Fruit fly (Drosophila melanogaster) whole organism, embryonic: ENCODE measurements around the gene Kdm5.

Source experiments
- Adf1 ChIP-seq: fragments of 200-800 bp; sonication (Bioruptor generic); IDR thresholded peaks from 2 replicates; pipeline ENCODE4 v1.3.6; 2022; ENCODE audit warnings: missing biosample characterization, missing genetic modification characterization
- Bdp1 ChIP-seq: fragments of 200-800 bp; sonication (Bioruptor generic); optimal IDR thresholded peaks from 3 replicates; lab custom pipeline; 2016; ENCODE audit warnings: missing biosample characterization, missing genetic modification characterization
- Bteb2 ChIP-seq: fragments of 200-800 bp; sonication (Bioruptor generic); optimal IDR thresholded peaks from 2 replicates; lab custom pipeline; 2016; ENCODE audit warnings: missing biosample characterization, missing genetic modification characterization
- CG10267 ChIP-seq: fragments of 200-800 bp; sonication (Bioruptor generic); optimal IDR thresholded peaks from 2 replicates; lab custom pipeline; 2018; ENCODE audit warnings: missing biosample characterization, mild to moderate bottlenecking, missing genetic modification characterization, moderate library complexity
- CG10979 ChIP-seq: fragments of 200-800 bp; sonication (Bioruptor generic); optimal IDR thresholded peaks from 2 replicates; lab custom pipeline; 2018; ENCODE audit warnings: missing biosample characterization, mild to moderate bottlenecking, missing genetic modification characterization, moderate library complexity
- CG11456 ChIP-seq: fragments of 200-800 bp; sonication (Bioruptor generic); IDR thresholded peaks from 3 replicates; pipeline ENCODE4 v1.3.6; 2022; ENCODE audit warnings: missing biosample characterization, missing genetic modification characterization
- CG11696 ChIP-seq: fragments of 200-800 bp; sonication (Bioruptor generic); IDR thresholded peaks from 2 replicates; pipeline ENCODE4 v1.3.6; 2022; ENCODE audit warnings: missing biosample characterization, missing genetic modification characterization
- CG12071 ChIP-seq: fragments of 200-800 bp; sonication (Bioruptor generic); optimal IDR thresholded peaks from 3 replicates; lab custom pipeline; 2018; ENCODE audit warnings: missing biosample characterization, mild to moderate bottlenecking, missing genetic modification characterization
- CG12104 ChIP-seq: fragments of 200-800 bp; sonication (Bioruptor generic); optimal IDR thresholded peaks from 3 replicates; lab custom pipeline; 2016; ENCODE audit warnings: missing biosample characterization, missing genetic modification characterization
- CG12155 ChIP-seq: fragments of 200-800 bp; sonication (Bioruptor generic); optimal IDR thresholded peaks from 3 replicates; lab custom pipeline; 2016; ENCODE audit warnings: missing biosample characterization, missing genetic modification characterization
- CG13624 ChIP-seq: fragments of 200-800 bp; sonication (Bioruptor generic); optimal IDR thresholded peaks from 2 replicates; lab custom pipeline; 2016; ENCODE audit warnings: missing biosample characterization, missing genetic modification characterization
- CG13775 ChIP-seq: fragments of 200-800 bp; sonication (Bioruptor generic); optimal IDR thresholded peaks from 3 replicates; lab custom pipeline; 2017; ENCODE audit warnings: missing biosample characterization, mild to moderate bottlenecking, missing genetic modification characterization
- CG15269 ChIP-seq: fragments of 200-800 bp; sonication (Bioruptor generic); optimal IDR thresholded peaks from 2 replicates; lab custom pipeline; 2018; ENCODE audit warnings: missing biosample characterization, mild to moderate bottlenecking, missing genetic modification characterization, moderate library complexity
- CG15601 ChIP-seq: fragments of 200-800 bp; sonication (Bioruptor generic); optimal IDR thresholded peaks from 3 replicates; lab custom pipeline; 2019; ENCODE audit warnings: missing biosample characterization, mild to moderate bottlenecking, missing genetic modification characterization, moderate library complexity
- CG18262 ChIP-seq: fragments of 200-800 bp; optimal IDR thresholded peaks from 3 replicates; lab custom pipeline; 2019; ENCODE audit warnings: missing biosample characterization, mild to moderate bottlenecking, missing genetic modification characterization, moderate library complexity
- CG18619 ChIP-seq: fragments of 200-800 bp; sonication (Bioruptor generic); optimal IDR thresholded peaks from 3 replicates; lab custom pipeline; 2017; ENCODE audit warnings: missing biosample characterization, mild to moderate bottlenecking, missing genetic modification characterization
- CG2120 ChIP-seq: fragments of 200-800 bp; sonication (Bioruptor generic); optimal IDR thresholded peaks from 3 replicates; lab custom pipeline; 2016; ENCODE audit warnings: missing biosample characterization, missing genetic modification characterization
- CG2678 ChIP-seq: fragments of 200-800 bp; sonication (Bioruptor generic); optimal IDR thresholded peaks from 3 replicates; lab custom pipeline; 2019; ENCODE audit warnings: missing biosample characterization, mild to moderate bottlenecking, missing genetic modification characterization, moderate library complexity
- CG2712 ChIP-seq: fragments of 200-800 bp; optimal IDR thresholded peaks from 3 replicates; lab custom pipeline; 2019; ENCODE audit warnings: missing biosample characterization, mild to moderate bottlenecking, missing genetic modification characterization, moderate library complexity
- CG30403 ChIP-seq: fragments of 200-800 bp; sonication (Bioruptor generic); optimal IDR thresholded peaks from 3 replicates; lab custom pipeline; 2016; ENCODE audit warnings: missing biosample characterization, missing genetic modification characterization
- CG33557 ChIP-seq: fragments of 200-800 bp; sonication (Bioruptor generic); optimal IDR thresholded peaks from 2 replicates; lab custom pipeline; 2019; ENCODE audit warnings: missing biosample characterization, mild to moderate bottlenecking, missing genetic modification characterization, moderate library complexity
- CG4424 ChIP-seq: fragments of 200-800 bp; sonication (Bioruptor generic); optimal IDR thresholded peaks from 3 replicates; lab custom pipeline; 2016; ENCODE audit warnings: missing biosample characterization, missing genetic modification characterization
- CG7786 ChIP-seq: fragments of 200-800 bp; sonication (Bioruptor generic); optimal IDR thresholded peaks from 2 replicates; lab custom pipeline; 2016; ENCODE audit warnings: missing biosample characterization, missing genetic modification characterization
- CG8290 ChIP-seq, 3 experiments: fragments of 200-800 bp; sonication (Bioruptor generic); optimal IDR thresholded peaks; 2 replicates each; lab custom pipeline; 2016 to 2019; ENCODE audit warnings: missing biosample characterization in 3 of 3, missing genetic modification characterization in 3 of 3, mild to moderate bottlenecking in 2 of 3, moderate library complexity in 1 of 3
- CG8478 ChIP-seq: fragments of >200 bp; optimal IDR thresholded peaks from 2 replicates; lab custom pipeline; 2018
- CoRest ChIP-seq: fragments of 200-800 bp; sonication (Bioruptor generic); optimal IDR thresholded peaks from 3 replicates; lab custom pipeline; 2018; ENCODE audit warnings: missing biosample characterization, mild to moderate bottlenecking, missing genetic modification characterization, moderate library complexity
- Fer3 ChIP-seq: fragments of 200-800 bp; sonication (Bioruptor generic); optimal IDR thresholded peaks from 2 replicates; lab custom pipeline; 2018; ENCODE audit warnings: missing biosample characterization, mild to moderate bottlenecking, missing genetic modification characterization, moderate library complexity
- HHEX ChIP-seq: fragments of 200-800 bp; sonication (Bioruptor generic); optimal IDR thresholded peaks from 3 replicates; lab custom pipeline; 2017; ENCODE audit warnings: missing biosample characterization, mild to moderate bottlenecking, missing genetic modification characterization, missing genetic modification reagents
- HLH54F ChIP-seq: fragments of 200-800 bp; sonication (Bioruptor generic); optimal IDR thresholded peaks from 3 replicates; lab custom pipeline; 2016; ENCODE audit warnings: missing biosample characterization, missing genetic modification characterization
- MTF-1 ChIP-seq: fragments of 200-800 bp; sonication (Bioruptor generic); optimal IDR thresholded peaks from 2 replicates; lab custom pipeline; 2018; ENCODE audit warnings: missing biosample characterization, mild to moderate bottlenecking, missing genetic modification characterization, borderline replicate concordance
- Mad ChIP-seq: fragments of 200-800 bp; sonication (Bioruptor generic); optimal IDR thresholded peaks from 2 replicates; lab custom pipeline; 2016; ENCODE audit warnings: missing biosample characterization, missing genetic modification characterization
- Max ChIP-seq: fragments of 200-800 bp; sonication (Bioruptor generic); optimal IDR thresholded peaks from 2 replicates; lab custom pipeline; 2016; ENCODE audit warnings: missing biosample characterization, mild to moderate bottlenecking, missing genetic modification characterization
- Mrtf ChIP-seq: fragments of 200-800 bp; sonication (Bioruptor generic); IDR thresholded peaks from 3 replicates; pipeline ENCODE4 v1.3.6; 2022; ENCODE audit warnings: missing biosample characterization, missing genetic modification characterization
- Rx ChIP-seq: fragments of 200-800 bp; sonication (Bioruptor generic); IDR thresholded peaks from 2 replicates; pipeline ENCODE4 v1.3.6; 2022; ENCODE audit warnings: missing biosample characterization, missing genetic modification characterization
- Stat92E ChIP-seq, 3 experiments: fragments of >200 bp in 2 of 3; fragments of 200-800 bp in 1 of 3; sonication (Bioruptor generic) in 1 of 3; optimal IDR thresholded peaks; 2 replicates each; lab custom pipeline; 2017 to 2019; ENCODE audit warnings: missing biosample characterization in 3 of 3, missing genetic modification characterization in 3 of 3, mild to moderate bottlenecking in 1 of 3, moderate library complexity in 1 of 3
- amos ChIP-seq: fragments of 200-800 bp; sonication (Bioruptor generic); IDR thresholded peaks from 2 replicates; pipeline ENCODE4 v1.3.6; 2022; ENCODE audit warnings: missing biosample characterization, missing genetic modification characterization; ENCODE audit not compliant: partially characterized antibody
- az2 ChIP-seq: fragments of 200-800 bp; sonication (Bioruptor generic); optimal IDR thresholded peaks from 3 replicates; lab custom pipeline; 2016; ENCODE audit warnings: missing biosample characterization, missing genetic modification characterization
- bcd ChIP-seq: fragments of 200-800 bp; sonication (Bioruptor generic); optimal IDR thresholded peaks from 2 replicates; lab custom pipeline; 2017; ENCODE audit warnings: missing biosample characterization, mild to moderate bottlenecking, missing genetic modification characterization
- gcm ChIP-seq: fragments of 200-800 bp; sonication (Bioruptor generic); optimal IDR thresholded peaks from 2 replicates; lab custom pipeline; 2019; ENCODE audit warnings: missing biosample characterization, mild to moderate bottlenecking, missing genetic modification characterization, moderate library complexity
- hb ChIP-seq: fragments of 200-800 bp; sonication (Bioruptor generic); IDR thresholded peaks from 3 replicates; pipeline ENCODE4 v1.3.6; 2022; ENCODE audit warnings: missing biosample characterization, missing genetic modification characterization; ENCODE audit not compliant: partially characterized antibody
- jumu ChIP-seq: fragments of 200-800 bp; sonication (Bioruptor generic); optimal IDR thresholded peaks from 3 replicates; lab custom pipeline; 2016; ENCODE audit warnings: missing biosample characterization, missing genetic modification characterization
- kni ChIP-seq: fragments of 200-800 bp; sonication (Bioruptor generic); optimal IDR thresholded peaks from 3 replicates; lab custom pipeline; 2017; ENCODE audit warnings: mild to moderate bottlenecking, missing biosample characterization, missing genetic modification reagents, missing genetic modification characterization
- lbe ChIP-seq: fragments of 200-800 bp; sonication (Bioruptor generic); optimal IDR thresholded peaks from 2 replicates; lab custom pipeline; 2016; ENCODE audit warnings: missing biosample characterization, mild to moderate bottlenecking, missing genetic modification characterization
- mam ChIP-seq: fragments of 200-800 bp; sonication (Bioruptor generic); optimal IDR thresholded peaks from 3 replicates; lab custom pipeline; 2016; ENCODE audit warnings: missing biosample characterization, missing genetic modification characterization
- nerfin-2 ChIP-seq: fragments of 200-800 bp; sonication (Bioruptor generic); IDR thresholded peaks from 2 replicates; pipeline ENCODE4 v1.3.6; 2022; ENCODE audit warnings: missing biosample characterization, missing genetic modification characterization; ENCODE audit not compliant: partially characterized antibody
- oc ChIP-seq: fragments of 200-800 bp; sonication (Bioruptor generic); optimal IDR thresholded peaks from 2 replicates; lab custom pipeline; 2018; ENCODE audit warnings: missing biosample characterization, mild to moderate bottlenecking, missing genetic modification characterization, moderate library complexity
- sob ChIP-seq: fragments of 200-800 bp; sonication (Bioruptor generic); IDR thresholded peaks from 2 replicates; pipeline ENCODE4 v1.3.6; 2022; ENCODE audit warnings: missing biosample characterization, missing genetic modification characterization
- zen ChIP-seq: fragments of 200-800 bp; sonication (Bioruptor generic); optimal IDR thresholded peaks from 3 replicates; lab custom pipeline; 2018; ENCODE audit warnings: missing biosample characterization, mild to moderate bottlenecking, missing genetic modification characterization, moderate library complexity

Gene Kdm5

DNA sequence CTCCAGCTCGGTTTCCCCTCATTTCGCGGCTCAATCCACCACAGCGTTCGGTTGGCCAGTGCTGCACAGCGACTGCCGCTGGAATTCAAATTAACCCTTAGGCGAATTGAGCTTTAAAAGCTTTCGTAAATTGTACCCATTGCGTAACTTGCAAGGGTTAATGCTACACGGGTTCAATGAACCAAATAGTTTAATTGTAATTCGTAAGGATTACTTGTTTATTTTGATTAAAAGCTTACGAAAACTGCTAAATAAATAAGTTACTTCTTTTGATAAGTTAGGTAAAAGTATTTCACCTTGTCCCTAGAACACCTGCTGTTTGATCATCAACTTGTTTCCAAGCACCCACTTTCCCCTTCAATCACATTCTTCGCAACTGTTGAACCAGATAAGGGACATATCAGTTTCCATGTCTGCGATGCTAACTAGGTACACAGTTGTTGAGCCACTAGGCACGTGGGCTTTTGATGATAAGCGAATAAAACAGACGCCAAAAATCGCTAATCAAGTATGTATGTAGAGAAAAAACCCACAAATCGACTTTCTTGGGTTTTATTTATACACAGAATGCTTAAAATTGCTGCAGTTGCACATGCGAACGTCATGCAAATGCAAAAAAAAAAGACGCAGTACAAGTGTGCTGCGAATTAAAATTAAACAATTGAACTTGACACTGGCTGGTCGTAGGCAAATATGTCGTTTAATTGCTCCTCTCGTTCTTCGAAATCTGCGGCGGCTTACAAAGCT is 46.8 kb upstream of the Kdm5 start, which contains the start of gene Pfas (continued):
- TF ChIP-seq CG18262 (tag; lab: Kevin White, UChicago) (peak; percentile 33), mam (peak; percentile 67), CG15269 (tag; lab: Kevin White, UChicago) (peak; percentile 44), CoRest (peak; percentile 59), CG12071 (GFP tag; lab: Kevin White, UChicago) (peak; percentile 31), HLH54F (peak; percentile 72), kni (GFP tag; lab: Kevin White, UChicago) (peak; percentile 3), CG18619 (GFP tag; lab: Kevin White, UChicago) (peak; percentile 38), Stat92E (GFP tag; optimal IDR thresholded peaks at IDR 0.05; lab: Kevin White, UChicago) (peak in 1 of 3 experiments; percentile 31), CG12155 (GFP tag; lab: Kevin White, UChicago) (peak; percentile 52), hb (GFP tag; lab: Robert Waterston, UW) (no peak), CG4424 (GFP tag; lab: Kevin White, UChicago) (peak; percentile 58), CG13624 (GFP tag; lab: Kevin White, UChicago) (peak; percentile 69), Bteb2 (GFP tag; lab: Kevin White, UChicago) (peak; percentile 28), az2 (GFP tag; lab: Kevin White, UChicago) (peak; percentile 42), CG2678 (tag; lab: Kevin White, UChicago) (peak; percentile 80), Max (peak; percentile 33), Adf1 (0 out of 2 replicates have a peak, but pooled peaks have one; percentile 34), Rx (no peak), bcd (peak; percentile 40), nerfin-2 (GFP tag; lab: Robert Waterston, UW) (no peak), jumu (GFP tag; lab: Kevin White, UChicago) (peak; percentile 34), Bdp1 (GFP tag; lab: Kevin White, UChicago) (no peak), CG7786 (peak; percentile 56), CG2120 (GFP tag; lab: Kevin White, UChicago) (peak; percentile 88), Mrtf (GFP tag; lab: Robert Waterston, UW) (no peak), CG33557 (no peak), CG12104 (peak; percentile 16), CG8478 (lab: Kevin White, UChicago) (no peak), lbe (GFP tag; lab: Kevin White, UChicago) (peak; percentile 35), CG13775 (GFP tag; lab: Kevin White, UChicago) (no peak), amos (peak; percentile 39; the same call in 1 of the 2 replicates), CG15601 (tag; lab: Kevin White, UChicago) (peak; percentile 52), Fer3 (tag; lab: Kevin White, UChicago) (peak; percentile 53), CG10267 (tag; lab: Kevin White, UChicago) (peak; percentile 76), sob (GFP tag; lab: Robert Waterston, UW) (peak; percentile 62; the same call in 1 of the 2 replicates), zen (tag; lab: Kevin White, UChicago) (no peak), gcm (no peak), CG30403 (GFP tag; lab: Kevin White, UChicago) (peak; percentile 66), Mad (GFP tag; lab: Kevin White, UChicago) (no peak), oc (tag; lab: Kevin White, UChicago) (peak; percentile 15), CG11456 (GFP tag; lab: Robert Waterston, UW) (0 out of 3 replicates have a peak, but pooled peaks have one; percentile 34), CG2712 (tag; lab: Kevin White, UChicago) (peak; percentile 38), CG11696 (no peak), MTF-1 (peak; percentile 26), CG10979 (tag; lab: Kevin White, UChicago) (peak; percentile 22), CG8290 (GFP tag; optimal IDR thresholded peaks at IDR 0.05; lab: Kevin White, UChicago) (no peak), CG8290 (tag; optimal IDR thresholded peaks at IDR 0.05; lab: Kevin White, UChicago) (peak in 1 of 2 experiments; percentile 89), HHEX (peak; percentile 27)
